Worm (Caenorhabditis elegans) whole organism, L1 larva: Measurements from ENCODE around the gene spr-2.
A peak's percentile ranks its signal among the peaks of the same experiment; 100 is the strongest.

Experiments
- C04F5.9 ChIP-seq: sonication (generic microtip); optimal IDR thresholded peaks from 2 replicates; lab custom pipeline; 2016; ENCODE audit warnings: missing genetic modification characterization, missing compliant biosample characterization
- C34B4.2 ChIP-seq: sonication (generic microtip); optimal IDR thresholded peaks from 2 replicates; lab custom pipeline; 2017; ENCODE audit warnings: mild to moderate bottlenecking, missing genetic modification characterization, missing compliant biosample characterization
- aha-1 ChIP-seq: fragments of 150-350 bp; optimal IDR thresholded peaks from 2 replicates; lab custom pipeline; 2014; ENCODE audit warnings: missing biosample characterization, missing genetic modification characterization
- ceh-63 ChIP-seq: fragments of 200-800 bp; sonication (Bioruptor generic); optimal IDR thresholded peaks from 2 replicates; lab custom pipeline; 2018; ENCODE audit warnings: mild to moderate bottlenecking, missing genetic modification characterization, missing compliant biosample characterization
- ceh-90 ChIP-seq: sonication (generic microtip); optimal IDR thresholded peaks from 2 replicates; lab custom pipeline; 2016; ENCODE audit warnings: missing genetic modification characterization, missing compliant biosample characterization
- dpl-1 ChIP-seq, 3 experiments: fragments of 150-350 bp in 2 of 3; sonication (generic microtip) in 1 of 3; optimal IDR thresholded peaks; 2 replicates each; lab custom pipeline; 2014 to 2017; ENCODE audit warnings: missing biosample characterization in 3 of 3, missing genetic modification characterization in 3 of 3, missing genetic modification reagents in 3 of 3
- dsc-1 ChIP-seq: sonication (generic microtip); optimal IDR thresholded peaks from 2 replicates; lab custom pipeline; 2016; ENCODE audit warnings: mild to moderate bottlenecking, missing genetic modification characterization, missing compliant biosample characterization
- efl-1 ChIP-seq, 4 experiments: fragments of 150-350 bp; optimal IDR thresholded peaks in 3 of 4; peaks in 1 of 4; 1 replicate in 1 of 4; 2 replicates in 3 of 4; lab custom pipeline; 2014; ENCODE audit warnings: missing biosample characterization in 2 of 4, missing genetic modification characterization in 2 of 4, missing genetic modification reagents in 2 of 4
- ets-5 ChIP-seq: fragments of 200-800 bp; sonication (Bioruptor generic); IDR thresholded peaks from 2 replicates; pipeline ENCODE4 v1.3.6; 2022; ENCODE audit warnings: missing genetic modification characterization, missing compliant biosample characterization
- fkh-4 ChIP-seq: sonication (generic microtip); optimal IDR thresholded peaks from 2 replicates; lab custom pipeline; 2016; ENCODE audit warnings: missing compliant biosample characterization, missing genetic modification characterization, borderline replicate concordance
- fkh-8 ChIP-seq: sonication (generic microtip); optimal IDR thresholded peaks from 2 replicates; lab custom pipeline; 2016; ENCODE audit warnings: mild to moderate bottlenecking, missing genetic modification characterization, missing compliant biosample characterization
- grh-1 ChIP-seq: fragments of 200-800 bp; sonication (Bioruptor generic); IDR thresholded peaks from 2 replicates; pipeline ENCODE4 v1.3.6; 2022; ENCODE audit warnings: missing genetic modification reagents, missing genetic modification characterization, missing compliant biosample characterization
- hlh-17 ChIP-seq: fragments of 200-800 bp; sonication (Bioruptor generic); optimal IDR thresholded peaks from 2 replicates; lab custom pipeline; 2018; ENCODE audit warnings: missing genetic modification characterization, mild to moderate bottlenecking, missing compliant biosample characterization, moderate library complexity, borderline replicate concordance
- irx-1 ChIP-seq: sonication (generic microtip); optimal IDR thresholded peaks from 2 replicates; lab custom pipeline; 2016; ENCODE audit warnings: missing genetic modification characterization, missing compliant biosample characterization
- jun-1 ChIP-seq: fragments of 150-350 bp; optimal IDR thresholded peaks from 2 replicates; lab custom pipeline; 2014; ENCODE audit warnings: missing biosample characterization, missing genetic modification reagents, missing genetic modification characterization
- lin-14 ChIP-seq: fragments of 200-800 bp; sonication (Bioruptor generic); optimal IDR thresholded peaks from 2 replicates; lab custom pipeline; 2018; ENCODE audit warnings: mild to moderate bottlenecking, missing genetic modification characterization, moderate library complexity, missing compliant biosample characterization
- lin-15B ChIP-seq: fragments of 150-350 bp; sonication (generic microtip); optimal IDR thresholded peaks from 3 replicates; lab custom pipeline; 2014; ENCODE audit warnings: missing biosample characterization, missing genetic modification characterization
- lin-39 ChIP-seq: fragments of 150-350 bp; optimal IDR thresholded peaks from 2 replicates; lab custom pipeline; 2014; ENCODE audit warnings: missing biosample characterization, missing genetic modification reagents, missing genetic modification characterization
- mab-9 ChIP-seq: fragments of 200-800 bp; sonication (Bioruptor generic); IDR thresholded peaks from 2 replicates; pipeline ENCODE4 v1.3.6; 2022; ENCODE audit warnings: missing genetic modification reagents, missing genetic modification characterization, missing compliant biosample characterization
- mdl-1 ChIP-seq, 2 experiments: fragments of 150-350 bp; optimal IDR thresholded peaks; 2 replicates each; lab custom pipeline; 2014 to 2017; ENCODE audit warnings: missing biosample characterization in 2 of 2, missing genetic modification characterization in 2 of 2, inconsistent platforms in 1 of 2
- mep-1 ChIP-seq: fragments of 150-350 bp; optimal IDR thresholded peaks from 2 replicates; lab custom pipeline; 2014; ENCODE audit warnings: missing biosample characterization, missing genetic modification characterization
- nhr-12 ChIP-seq: sonication (generic microtip); optimal IDR thresholded peaks from 2 replicates; lab custom pipeline; 2017; ENCODE audit warnings: missing biosample characterization, missing genetic modification characterization
- nhr-19 ChIP-seq: fragments of 200-800 bp; sonication (Bioruptor generic); conservative IDR thresholded peaks from 2 replicates; pipeline ENCODE4 v1.3.6; 2022; ENCODE audit warnings: missing genetic modification characterization, missing compliant biosample characterization
- nhr-28 ChIP-seq: fragments of 150-350 bp; optimal IDR thresholded peaks from 2 replicates; lab custom pipeline; 2014; ENCODE audit warnings: missing biosample characterization, missing genetic modification characterization
- nhr-47 ChIP-seq: sonication (generic microtip); optimal IDR thresholded peaks from 2 replicates; lab custom pipeline; 2016; ENCODE audit warnings: mild to moderate bottlenecking, missing genetic modification characterization, moderate library complexity, missing compliant biosample characterization
- nhr-84 ChIP-seq: sonication (generic microtip); optimal IDR thresholded peaks from 2 replicates; lab custom pipeline; 2017; ENCODE audit warnings: missing biosample characterization, missing genetic modification characterization
- rnt-1 ChIP-seq: sonication (generic microtip); optimal IDR thresholded peaks from 2 replicates; lab custom pipeline; 2016; ENCODE audit warnings: mild to moderate bottlenecking, missing genetic modification characterization, moderate library complexity, missing compliant biosample characterization
- skn-1 ChIP-seq: fragments of 150-350 bp; optimal IDR thresholded peaks from 2 replicates; lab custom pipeline; 2014; ENCODE audit warnings: missing biosample characterization, missing genetic modification characterization
- snu-23 ChIP-seq: sonication (generic microtip); optimal IDR thresholded peaks from 2 replicates; lab custom pipeline; 2016; ENCODE audit warnings: missing genetic modification characterization, missing compliant biosample characterization
- sptf-1 ChIP-seq: fragments of 150-350 bp; optimal IDR thresholded peaks from 2 replicates; lab custom pipeline; 2014; ENCODE audit warnings: missing biosample characterization, missing genetic modification characterization
- unc-30 ChIP-seq: sonication (generic microtip); optimal IDR thresholded peaks from 2 replicates; lab custom pipeline; 2017; ENCODE audit warnings: missing biosample characterization, missing genetic modification characterization
- unc-86 ChIP-seq: sonication (generic microtip); optimal IDR thresholded peaks from 2 replicates; lab custom pipeline; 2016; ENCODE audit warnings: missing genetic modification characterization, missing compliant biosample characterization
- xbp-1 ChIP-seq: sonication (generic microtip); optimal IDR thresholded peaks from 2 replicates; lab custom pipeline; 2016; ENCODE audit warnings: missing genetic modification characterization, missing compliant biosample characterization
- zip-4 ChIP-seq: fragments of 200-800 bp; sonication (Bioruptor generic); optimal IDR thresholded peaks from 2 replicates; lab custom pipeline; 2018; ENCODE audit warnings: mild to moderate bottlenecking, missing genetic modification characterization, moderate library complexity, missing compliant biosample characterization
- ztf-4 ChIP-seq: fragments of 150-350 bp; optimal IDR thresholded peaks from 2 replicates; lab custom pipeline; 2014; ENCODE audit warnings: missing biosample characterization, missing genetic modification characterization

spr-2 gene

DNA sequence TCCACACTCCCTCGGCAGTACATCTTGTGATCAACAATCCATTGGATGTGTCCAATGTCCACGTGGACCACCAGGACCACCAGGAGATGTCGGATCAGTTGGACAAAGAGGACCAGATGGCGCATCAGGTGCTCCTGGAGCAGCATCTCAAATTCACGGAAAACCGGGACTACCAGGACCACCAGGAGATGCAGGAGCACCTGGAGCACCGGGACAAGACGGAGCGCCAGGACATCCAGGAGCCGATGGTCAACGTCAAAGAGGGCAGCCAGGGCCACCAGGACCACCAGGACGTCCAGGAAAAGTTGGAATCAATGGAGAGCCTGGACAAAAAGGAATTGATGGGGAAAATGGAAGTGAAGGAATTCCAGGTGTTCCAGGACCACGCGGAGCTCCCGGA is 42.3 kb upstream of the spr-2 start:
- TF ChIP-seq ceh-90 (tag; lab: Kevin White, UChicago) (no peak), efl-1 (optimal IDR thresholded peaks at IDR 0.05; lab: Kevin White, UChicago) (no peak), efl-1 (GFP tag; optimal IDR thresholded peaks at IDR 0.05 in 1 of 2; lab: Kevin White, UChicago) (peak in 1 of 2 experiments; percentile 56)

DNA sequence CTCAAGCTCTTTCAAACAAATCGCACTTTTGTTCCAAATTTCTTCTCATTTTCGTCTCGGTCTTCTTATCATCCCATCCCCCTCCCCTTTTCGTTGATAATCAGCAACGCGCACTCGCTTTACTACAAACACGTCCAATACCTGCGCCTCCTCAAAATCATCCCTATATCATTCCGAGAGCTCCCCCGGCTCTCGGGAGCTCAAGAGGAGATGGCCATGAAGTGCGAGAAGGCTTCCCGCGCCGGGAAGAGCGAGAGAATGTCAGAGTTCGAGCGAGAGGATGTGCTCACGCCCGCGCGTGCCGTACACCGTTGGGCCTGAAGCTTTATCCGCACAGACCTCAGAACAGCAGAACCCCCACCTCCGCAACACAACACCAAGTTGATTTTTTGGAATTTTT is 40.5 kb upstream of the spr-2 start:
- TF ChIP-seq skn-1 (tag; lab: Kevin White, UChicago) = peak; percentile 5
- no peak for TF ChIP-seq zip-4 (GFP tag; lab: Kevin White, UChicago)
- peak; percentile 45 for TF ChIP-seq rnt-1
- TF ChIP-seq lin-14 (GFP tag; lab: Kevin White, UChicago) = peak; percentile 65
- no peak for TF ChIP-seq nhr-28 (tag; lab: Kevin White, UChicago)

DNA sequence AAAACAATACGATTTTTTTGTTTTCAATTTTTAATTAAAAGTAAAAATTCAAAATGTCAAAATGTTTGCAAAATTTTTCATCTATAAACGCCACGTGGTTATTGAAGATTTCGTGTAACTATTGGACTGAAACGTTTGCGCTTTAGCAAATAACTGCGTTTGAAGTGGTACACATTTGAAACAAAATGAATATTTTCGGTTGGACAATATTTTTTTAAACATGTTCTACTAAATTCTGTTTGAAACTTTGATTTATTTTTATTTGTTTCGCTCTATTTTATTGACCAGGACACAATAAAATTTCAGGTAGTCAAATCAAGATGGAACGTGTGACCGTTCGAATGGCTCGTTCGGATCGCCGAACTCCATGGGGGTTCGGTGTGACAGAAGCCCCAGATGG is 39.1 kb upstream of the spr-2 start, which contains the start of gene alp-1:
Gene alp-1, plus strand, starts transcription at position 301 of the 400 bp plus-strand sequence.
- TF ChIP-seq lin-15B = no peak
- no peak for TF ChIP-seq nhr-19
- no peak for TF ChIP-seq unc-86
- no peak for TF ChIP-seq unc-30 (tag; lab: Kevin White, UChicago)
- no peak for TF ChIP-seq grh-1 (GFP tag; lab: Robert Waterston, UW)
- no peak for TF ChIP-seq dpl-1 (GFP tag; optimal IDR thresholded peaks at IDR 0.05; lab: Kevin White, UChicago)
- TF ChIP-seq dsc-1 = no peak
- no peak for TF ChIP-seq nhr-84 (tag; lab: Kevin White, UChicago)
- no peak for TF ChIP-seq mep-1 (tag; lab: Kevin White, UChicago)
- TF ChIP-seq fkh-4 (tag; lab: Kevin White, UChicago) = no peak
- TF ChIP-seq mab-9 (GFP tag; lab: Robert Waterston, UW) = no peak
- TF ChIP-seq C04F5.9 (tag; lab: Kevin White, UChicago) = no peak
- no peak for TF ChIP-seq efl-1 (optimal IDR thresholded peaks at IDR 0.05; lab: Kevin White, UChicago)
- TF ChIP-seq efl-1 (GFP tag; optimal IDR thresholded peaks at IDR 0.05 in 1 of 2; lab: Kevin White, UChicago) = no peak
- TF ChIP-seq sptf-1 (tag; lab: Kevin White, UChicago) = no peak
- no peak for TF ChIP-seq snu-23 (GFP tag; lab: Kevin White, UChicago)
- no peak for TF ChIP-seq nhr-47 (tag; lab: Kevin White, UChicago)
- no peak for TF ChIP-seq ztf-4 (tag; lab: Kevin White, UChicago)
- TF ChIP-seq aha-1 (tag; lab: Kevin White, UChicago) = no peak
- TF ChIP-seq ceh-63 = no peak
- TF ChIP-seq mdl-1 (tag; optimal IDR thresholded peaks at IDR 0.05; lab: Kevin White, UChicago) = no peak

DNA sequence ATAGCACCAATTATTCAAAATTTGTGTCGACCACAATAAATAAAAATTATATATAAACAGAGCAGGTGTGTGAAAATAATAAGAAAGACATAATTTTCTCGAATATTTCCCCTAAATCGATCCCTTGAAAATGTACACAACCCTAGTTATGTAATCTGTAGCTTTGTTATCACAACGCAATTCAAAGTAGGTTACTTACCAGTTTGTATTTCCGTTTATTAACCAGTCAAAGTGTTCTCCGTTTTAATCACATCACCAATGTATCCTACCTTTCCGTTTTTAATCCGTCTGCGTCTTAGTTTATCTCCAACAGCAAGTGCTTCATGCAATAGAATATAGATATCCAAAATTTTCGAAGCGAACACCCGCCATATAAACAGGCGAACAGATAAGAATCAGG is 38.0 kb upstream of the spr-2 start:
- TF ChIP-seq efl-1 (optimal IDR thresholded peaks at IDR 0.05; lab: Kevin White, UChicago) (no peak), efl-1 (GFP tag; optimal IDR thresholded peaks at IDR 0.05 in 1 of 2; lab: Kevin White, UChicago) (peak in 1 of 2 experiments; percentile 73), nhr-12 (tag; lab: Kevin White, UChicago) (no peak)

DNA sequence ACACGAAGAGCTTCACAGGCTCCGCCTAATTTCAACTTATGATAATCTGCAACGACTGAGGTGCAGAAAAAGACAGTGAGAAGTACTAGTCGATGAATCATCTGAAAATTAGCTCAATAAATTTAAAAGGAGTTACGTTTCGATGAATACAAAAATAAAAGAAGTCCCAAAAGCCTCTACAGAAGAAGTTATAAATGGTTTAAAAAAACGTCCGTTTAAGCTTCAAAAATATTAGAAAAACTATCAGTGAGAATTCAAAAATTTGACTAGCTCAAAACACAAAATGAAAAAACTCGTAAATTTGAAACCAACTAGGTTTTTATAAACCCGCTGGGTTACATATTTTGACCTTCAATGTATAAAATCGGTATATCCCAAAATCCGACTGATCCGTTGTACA is 35.3 kb upstream of the spr-2 start, which contains the start of gene T11B7.5:
Gene T11B7.5, minus strand, starts transcription at position 101 of the 400 bp plus-strand sequence.
- no peak for TF ChIP-seq sptf-1 (tag; lab: Kevin White, UChicago)
- no peak for TF ChIP-seq nhr-84 (tag; lab: Kevin White, UChicago)
- TF ChIP-seq mep-1 (tag; lab: Kevin White, UChicago) = no peak
- TF ChIP-seq hlh-17 (GFP tag; lab: Kevin White, UChicago) = no peak
- TF ChIP-seq xbp-1 (tag; lab: Kevin White, UChicago) = no peak
- TF ChIP-seq dpl-1 (GFP tag; optimal IDR thresholded peaks at IDR 0.05; lab: Kevin White, UChicago) = no peak
- no peak for TF ChIP-seq jun-1 (tag; lab: Kevin White, UChicago)
- no peak for TF ChIP-seq irx-1 (tag; lab: Kevin White, UChicago)
- TF ChIP-seq fkh-4 (tag; lab: Kevin White, UChicago) = no peak
- no peak for TF ChIP-seq C34B4.2
- no peak for TF ChIP-seq snu-23 (GFP tag; lab: Kevin White, UChicago)
- no peak for TF ChIP-seq skn-1 (tag; lab: Kevin White, UChicago)
- TF ChIP-seq fkh-8 (tag; lab: Kevin White, UChicago) = no peak
- no peak for TF ChIP-seq lin-39 (tag; lab: Kevin White, UChicago)
- TF ChIP-seq ets-5 (GFP tag; lab: Robert Waterston, UW) = no peak
- no peak for TF ChIP-seq aha-1 (tag; lab: Kevin White, UChicago)
